Fruit fly (Drosophila melanogaster) whole organism, prepupa: ENCODE data around the gene CG34149.

Experiments
- CG11902 ChIP-seq: fragments of 200-800 bp; sonication (Bioruptor generic); optimal IDR thresholded peaks from 3 replicates; lab custom pipeline; 2016; ENCODE audit warnings: missing biosample characterization, missing genetic modification characterization
- CG32006 ChIP-seq: fragments of 200-800 bp; sonication (Bioruptor generic); optimal IDR thresholded peaks from 3 replicates; lab custom pipeline; 2017; ENCODE audit warnings: missing biosample characterization, mild to moderate bottlenecking, missing genetic modification characterization
- Hr39 ChIP-seq: fragments of 200-800 bp; sonication (Bioruptor generic); optimal IDR thresholded peaks from 2 replicates; lab custom pipeline; 2016; ENCODE audit warnings: missing biosample characterization, missing genetic modification characterization

DNA sequence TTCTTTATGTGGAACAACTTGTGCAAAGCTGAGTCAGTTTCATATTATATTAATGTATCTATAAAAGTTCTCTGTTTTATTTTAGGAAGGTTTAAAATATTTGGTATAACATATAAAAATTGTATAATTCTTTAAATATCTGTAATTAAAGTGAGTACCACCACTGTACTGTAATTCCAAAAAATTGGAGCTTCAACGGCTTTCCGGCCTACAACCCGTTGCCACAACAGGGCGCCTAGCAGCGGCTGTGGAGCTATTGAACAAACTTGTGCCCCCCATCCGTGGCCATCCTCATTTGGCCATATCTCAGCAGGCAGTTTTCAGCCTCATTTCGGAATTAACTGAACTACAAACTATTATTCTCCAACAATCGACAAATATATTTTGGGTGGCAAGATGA lies 25.7 kb downstream of the CG34149 start, which contains the start of gene CG13855:
- TF ChIP-seq CG32006 (GFP tag; lab: Kevin White, UChicago), result no peak
- no peak for TF ChIP-seq Hr39 (GFP tag; lab: Kevin White, UChicago)
- no peak for TF ChIP-seq CG11902 (GFP tag; lab: Kevin White, UChicago)
